Worm (Caenorhabditis elegans) whole organism, L4 larva: Measurements from ENCODE around the gene C08E8.5.
A peak's percentile ranks its signal among the peaks of the same experiment; 100 is the strongest.
"Not testable (repeated sequence)": the region's sequence is repeated elsewhere in the genome, so short reads cannot be mapped to it uniquely, and the experiment has no call there.

Source experiments
- D1046.2 ChIP-seq: fragments of 200-800 bp; sonication (Bioruptor generic); IDR thresholded peaks from 2 replicates; pipeline ENCODE4 v1.3.6; 2022; ENCODE audit warnings: missing genetic modification characterization, missing compliant biosample characterization
- F37D6.2 ChIP-seq: sonication (generic microtip); optimal IDR thresholded peaks from 2 replicates; lab custom pipeline; 2016; ENCODE audit warnings: mild to moderate bottlenecking, missing genetic modification characterization, missing compliant biosample characterization
- R02D3.7 ChIP-seq: fragments of 150-350 bp; sonication (generic microtip); optimal IDR thresholded peaks from 3 replicates; lab custom pipeline; 2014; ENCODE audit warnings: missing biosample characterization, missing genetic modification characterization
- T26A8.4 ChIP-seq: fragments of 200-800 bp; sonication (Bioruptor generic); IDR thresholded peaks from 2 replicates; pipeline ENCODE4 v1.3.6; 2022; ENCODE audit warnings: missing genetic modification characterization, missing compliant biosample characterization
- Y48G9A.11 ChIP-seq: fragments of 200-800 bp; sonication (Bioruptor generic); IDR thresholded peaks from 2 replicates; pipeline ENCODE4 v1.3.6; 2022; ENCODE audit warnings: missing genetic modification reagents, missing genetic modification characterization, missing compliant biosample characterization
- Y5F2A.4 ChIP-seq: fragments of 200-800 bp; sonication (Bioruptor generic); optimal IDR thresholded peaks from 2 replicates; lab custom pipeline; 2018; ENCODE audit warnings: mild to moderate bottlenecking, missing genetic modification characterization, missing compliant biosample characterization
- aha-1 ChIP-seq: fragments of 150-350 bp; peaks from one replicate; lab custom pipeline; 2014; ENCODE audit warnings: missing biosample characterization, missing genetic modification characterization
- ceh-20 ChIP-seq: fragments of 200-800 bp; sonication (Bioruptor generic); IDR thresholded peaks from 2 replicates; pipeline ENCODE4 v1.3.6; 2022; ENCODE audit warnings: missing genetic modification reagents, missing genetic modification characterization, missing compliant biosample characterization
- ceh-44 ChIP-seq: fragments of 200-800 bp; sonication (Bioruptor generic); IDR thresholded peaks from 2 replicates; pipeline ENCODE4 v1.3.6; 2022; ENCODE audit warnings: missing genetic modification reagents, missing genetic modification characterization, missing compliant biosample characterization
- ceh-62 ChIP-seq: sonication (generic microtip); optimal IDR thresholded peaks from 2 replicates; lab custom pipeline; 2017; ENCODE audit warnings: missing biosample characterization, missing genetic modification characterization
- daf-12 ChIP-seq: fragments of 150-350 bp; optimal IDR thresholded peaks from 2 replicates; lab custom pipeline; 2014; ENCODE audit warnings: missing biosample characterization, missing genetic modification reagents, missing genetic modification characterization
- dmd-6 ChIP-seq: fragments of 200-800 bp; sonication (Bioruptor generic); IDR thresholded peaks from 2 replicates; pipeline ENCODE4 v1.3.6; 2022; ENCODE audit warnings: missing genetic modification reagents, missing genetic modification characterization, missing compliant biosample characterization
- dmd-9 ChIP-seq: fragments of 200-800 bp; sonication (Bioruptor generic); IDR thresholded peaks from 2 replicates; pipeline ENCODE4 v1.3.6; 2022; ENCODE audit warnings: missing genetic modification reagents, missing genetic modification characterization, missing compliant biosample characterization
- duxl-1 ChIP-seq: sonication (generic microtip); optimal IDR thresholded peaks from 2 replicates; lab custom pipeline; 2016; ENCODE audit warnings: mild to moderate bottlenecking, missing genetic modification characterization, moderate library complexity, missing compliant biosample characterization; ENCODE audit not compliant: poor library complexity
- lin-1 ChIP-seq: fragments of 200-800 bp; sonication (Bioruptor generic); IDR thresholded peaks from 2 replicates; pipeline ENCODE4 v1.3.6; 2022; ENCODE audit warnings: missing genetic modification reagents, missing genetic modification characterization, missing compliant biosample characterization
- lin-39 ChIP-seq: fragments of 150-350 bp; optimal IDR thresholded peaks from 2 replicates; lab custom pipeline; 2014; ENCODE audit warnings: missing biosample characterization, missing genetic modification reagents, missing genetic modification characterization
- madf-9 ChIP-seq: fragments of 200-800 bp; sonication (Bioruptor generic); conservative IDR thresholded peaks from 2 replicates; pipeline ENCODE4 v1.3.6; 2022; ENCODE audit warnings: missing genetic modification reagents, missing genetic modification characterization, missing compliant biosample characterization
- mdt-29 ChIP-seq: fragments of 200-800 bp; sonication (Bioruptor generic); IDR thresholded peaks from 2 replicates; pipeline ENCODE4 v1.3.6; 2022; ENCODE audit warnings: missing genetic modification reagents, missing genetic modification characterization, missing compliant biosample characterization
- mes-2 ChIP-seq: sonication (generic microtip); optimal IDR thresholded peaks from 2 replicates; lab custom pipeline; 2016; ENCODE audit warnings: missing genotype, mild to moderate bottlenecking, missing genetic modification characterization, missing compliant biosample characterization; ENCODE audit not compliant: poor library complexity, severe bottlenecking
- mxl-2 ChIP-seq: fragments of 200-800 bp; sonication (Bioruptor generic); conservative IDR thresholded peaks from 2 replicates; pipeline ENCODE4 v1.3.6; 2022; ENCODE audit warnings: missing genetic modification reagents, missing genetic modification characterization, missing compliant biosample characterization
- mxl-3 ChIP-seq: fragments of 200-800 bp; sonication (Bioruptor generic); optimal IDR thresholded peaks from 2 replicates; lab custom pipeline; 2018; ENCODE audit warnings: mild to moderate bottlenecking, missing genetic modification characterization, missing compliant biosample characterization
- nhr-11 ChIP-seq: fragments of 150-350 bp; optimal IDR thresholded peaks from 2 replicates; lab custom pipeline; 2014; ENCODE audit warnings: missing biosample characterization, missing genetic modification characterization
- nhr-237 ChIP-seq: sonication (generic microtip); optimal IDR thresholded peaks from 2 replicates; lab custom pipeline; 2017; ENCODE audit warnings: missing biosample characterization, missing genetic modification characterization
- nhr-42 ChIP-seq: fragments of 200-800 bp; sonication (Bioruptor generic); IDR thresholded peaks from 2 replicates; pipeline ENCODE4 v1.3.6; 2022; ENCODE audit warnings: missing genetic modification characterization, missing compliant biosample characterization
- nhr-48 ChIP-seq: sonication (generic microtip); optimal IDR thresholded peaks from 2 replicates; lab custom pipeline; 2016; ENCODE audit warnings: mild to moderate bottlenecking, missing genetic modification characterization, missing compliant biosample characterization
- nhr-6 ChIP-seq: fragments of 150-350 bp; optimal IDR thresholded peaks from 2 replicates; lab custom pipeline; 2014; ENCODE audit warnings: missing biosample characterization, missing genetic modification characterization
- sdz-12 ChIP-seq: fragments of 200-800 bp; sonication (Bioruptor generic); optimal IDR thresholded peaks from 2 replicates; lab custom pipeline; 2018; ENCODE audit warnings: mild to moderate bottlenecking, missing genetic modification characterization, missing compliant biosample characterization
- snpc-1.2 ChIP-seq: fragments of 200-800 bp; sonication (Bioruptor generic); IDR thresholded peaks from 2 replicates; pipeline ENCODE4 v1.3.6; 2022; ENCODE audit warnings: missing genetic modification reagents, missing genetic modification characterization, missing compliant biosample characterization
- snpc-4 ChIP-seq: fragments of 150-350 bp; optimal IDR thresholded peaks from 2 replicates; lab custom pipeline; 2014; ENCODE audit warnings: missing biosample characterization, missing genetic modification characterization
- spr-3 ChIP-seq: fragments of 200-800 bp; sonication (Bioruptor generic); optimal IDR thresholded peaks from 2 replicates; lab custom pipeline; 2018; ENCODE audit warnings: mild to moderate bottlenecking, missing genetic modification characterization, missing compliant biosample characterization
- ztf-11 ChIP-seq: fragments of 150-350 bp; optimal IDR thresholded peaks from 2 replicates; lab custom pipeline; 2014; ENCODE audit warnings: missing biosample characterization, missing genetic modification characterization

Gene C08E8.5

ce11 chrV:18359888-18360287, at the start of gene C08E8.5:
TSS of gene C08E8.5 (minus strand) at chrV:18359988.
- TF ChIP-seq mxl-2 (no peak), ztf-11 (tag; lab: Kevin White, UChicago) (no peak), T26A8.4 (no peak), madf-9 (GFP tag; lab: Robert Waterston, UW) (no peak), mdt-29 (no peak), aha-1 (tag; lab: Kevin White, UChicago) (peak; percentile 68), duxl-1 (tag; lab: Kevin White, UChicago) (no peak)

- not testable (repeated sequence) for TF ChIP-seq daf-12 (tag; lab: Kevin White, UChicago); lin-39 (tag; lab: Kevin White, UChicago); nhr-42 (GFP tag; lab: Robert Waterston, UW)
Measured at ce11 chrV:18404767-18405166, 45.0 kb upstream of the C08E8.5 start, which contains the start of gene srh-209. TSS of gene srh-209 (minus strand) at chrV:18404867.

- TF ChIP-seq ceh-62 (no peak), aha-1 (tag; lab: Kevin White, UChicago) (peak; percentile 4)
Measured at ce11 chrV:18402743-18403142, 43.0 kb upstream of the C08E8.5 start.

ce11 chrV:18397814-18398213, 38.0 kb upstream of the C08E8.5 start, which contains the start of gene Y51A2B.16:
TSS of gene Y51A2B.16 (minus strand) at chrV:18397914.
- TF ChIP-seq mxl-3 (GFP tag; lab: Kevin White, UChicago) (no peak), dmd-6 (no peak), sdz-12 (GFP tag; lab: Kevin White, UChicago) (no peak), R02D3.7 (tag; lab: Kevin White, UChicago) (no peak), nhr-237 (tag; lab: Kevin White, UChicago) (no peak), Y48G9A.11 (GFP tag; lab: Robert Waterston, UW) (no peak), nhr-6 (tag; lab: Kevin White, UChicago) (no peak), mes-2 (tag; lab: Kevin White, UChicago) (no peak), spr-3 (GFP tag; lab: Kevin White, UChicago) (no peak)
- TF ChIP-seq, all 104 proteins: peak for 0

- TF ChIP-seq F37D6.2 (tag; lab: Kevin White, UChicago), result no peak
Measured at ce11 chrV:18395649-18396048, 35.9 kb upstream of the C08E8.5 start, which contains the start of gene Y51A2B.9. TSS of gene Y51A2B.9 (minus strand) at chrV:18395749.

ce11 chrV:18394203-18394602, 34.4 kb upstream of the C08E8.5 start, which contains the start of gene Y51A2B.6:
TSS of gene Y51A2B.6 (minus strand) at chrV:18394303.
- no peak for TF ChIP-seq ceh-20 (GFP tag; lab: Robert Waterston, UW)
- no peak for TF ChIP-seq F37D6.2 (tag; lab: Kevin White, UChicago)
- no peak for TF ChIP-seq lin-1 (GFP tag; lab: Robert Waterston, UW)
- TF ChIP-seq nhr-48, result no peak
- TF ChIP-seq snpc-4 (tag; lab: Kevin White, UChicago), result no peak
- TF ChIP-seq D1046.2 (GFP tag; lab: Robert Waterston, UW), result no peak
- TF ChIP-seq nhr-11 (tag; lab: Kevin White, UChicago), result no peak
- TF ChIP-seq mxl-3 (GFP tag; lab: Kevin White, UChicago), result no peak
- TF ChIP-seq Y5F2A.4 (GFP tag; lab: Kevin White, UChicago), result no peak
- no peak for TF ChIP-seq dmd-9 (GFP tag; lab: Robert Waterston, UW)
- no peak for TF ChIP-seq ceh-44 (GFP tag; lab: Robert Waterston, UW)
- TF ChIP-seq snpc-1.2 (GFP tag; lab: Robert Waterston, UW), result no peak
